Worm (Caenorhabditis elegans) whole organism, L2 larva: ENCODE results near the gene lgc-27.

Experiments
- ama-1 ChIP-seq: fragments of 150-350 bp; optimal IDR thresholded peaks from 2 replicates; lab custom pipeline; 2018; ENCODE audit warnings: inconsistent platforms
- ceh-82 ChIP-seq: fragments of 150-350 bp; optimal IDR thresholded peaks from 2 replicates; lab custom pipeline; 2014; ENCODE audit warnings: missing biosample characterization, missing genetic modification characterization
- lin-13 ChIP-seq: fragments of 150-350 bp; optimal IDR thresholded peaks from 2 replicates; lab custom pipeline; 2014; ENCODE audit warnings: missing biosample characterization, missing genetic modification reagents, missing genetic modification characterization
- nhr-12 ChIP-seq: fragments of 150-350 bp; optimal IDR thresholded peaks from 2 replicates; lab custom pipeline; 2014; ENCODE audit warnings: missing biosample characterization, missing genetic modification characterization
- nhr-25 ChIP-seq: fragments of 150-350 bp; sonication (generic microtip); optimal IDR thresholded peaks from 3 replicates; lab custom pipeline; 2014; ENCODE audit warnings: missing biosample characterization, missing genetic modification characterization
- sem-4 ChIP-seq: fragments of 150-350 bp; optimal IDR thresholded peaks from 2 replicates; lab custom pipeline; 2014; ENCODE audit warnings: missing biosample characterization, missing genetic modification reagents, missing genetic modification characterization
- unc-39 ChIP-seq: fragments of 150-350 bp; optimal IDR thresholded peaks from 2 replicates; lab custom pipeline; 2014; ENCODE audit warnings: missing biosample characterization, missing genetic modification characterization
- unc-62 ChIP-seq: fragments of 150-350 bp; optimal IDR thresholded peaks from 2 replicates; lab custom pipeline; 2014; ENCODE audit warnings: missing biosample characterization, missing genetic modification reagents, missing genetic modification characterization
- zag-1 ChIP-seq: fragments of 150-350 bp; optimal IDR thresholded peaks from 2 replicates; lab custom pipeline; 2014; ENCODE audit warnings: missing biosample characterization, missing genetic modification characterization

ce11 chrII:4601256-4601655 lies 47.6 kb upstream of the lgc-27 start, which contains the start of gene ipla-1:
- TF ChIP-seq nhr-25 (tag; lab: Kevin White, UChicago) = no peak
- TF ChIP-seq zag-1 (tag; lab: Kevin White, UChicago) = no peak
- TF ChIP-seq lin-13 (GFP tag; lab: Kevin White, UChicago) = no peak
- TF ChIP-seq ama-1 (lab: Kevin White, UChicago) = no peak
- TF ChIP-seq sem-4 (tag; lab: Kevin White, UChicago) = no peak
- no peak for TF ChIP-seq ceh-82 (tag; lab: Kevin White, UChicago)
- no peak for TF ChIP-seq nhr-12
- no peak for TF ChIP-seq unc-39 (tag; lab: Kevin White, UChicago)
- TF ChIP-seq unc-62 (GFP tag; lab: Kevin White, UChicago) = no peak
